Worm (Caenorhabditis elegans) whole organism, L1 larva: ENCODE data around the gene srj-25.

ENCODE experiments used
- C04F5.9 ChIP-seq: sonication (generic microtip); optimal IDR thresholded peaks from 2 replicates; lab custom pipeline; 2016; ENCODE audit warnings: missing genetic modification characterization, missing compliant biosample characterization
- C16A3.4 ChIP-seq: fragments of 150-350 bp; optimal IDR thresholded peaks from 2 replicates; lab custom pipeline; 2014; ENCODE audit warnings: missing biosample characterization, missing genetic modification characterization
- C34B4.2 ChIP-seq: sonication (generic microtip); optimal IDR thresholded peaks from 2 replicates; lab custom pipeline; 2017; ENCODE audit warnings: mild to moderate bottlenecking, missing genetic modification characterization, missing compliant biosample characterization
- F16B12.6 ChIP-seq: fragments of 150-350 bp; optimal IDR thresholded peaks from 2 replicates; lab custom pipeline; 2014; ENCODE audit warnings: missing biosample characterization, missing genetic modification characterization
- Y116A8C.19 ChIP-seq: sonication (generic microtip); optimal IDR thresholded peaks from 2 replicates; lab custom pipeline; 2016; ENCODE audit warnings: missing compliant biosample characterization, missing genetic modification characterization, borderline replicate concordance
- aha-1 ChIP-seq: fragments of 150-350 bp; optimal IDR thresholded peaks from 2 replicates; lab custom pipeline; 2014; ENCODE audit warnings: missing biosample characterization, missing genetic modification characterization
- blmp-1 ChIP-seq: fragments of 150-350 bp; optimal IDR thresholded peaks from 2 replicates; lab custom pipeline; 2014; ENCODE audit warnings: missing biosample characterization, missing genetic modification characterization
- ceh-63 ChIP-seq: fragments of 200-800 bp; sonication (Bioruptor generic); optimal IDR thresholded peaks from 2 replicates; lab custom pipeline; 2018; ENCODE audit warnings: mild to moderate bottlenecking, missing genetic modification characterization, missing compliant biosample characterization
- ceh-8 ChIP-seq: fragments of 200-800 bp; sonication (Bioruptor generic); optimal IDR thresholded peaks from 2 replicates; lab custom pipeline; 2018; ENCODE audit warnings: mild to moderate bottlenecking, missing genetic modification characterization, moderate library complexity, missing compliant biosample characterization
- ceh-82 ChIP-seq, 3 experiments: fragments of 150-350 bp in 1 of 3; sonication (generic microtip) in 2 of 3; optimal IDR thresholded peaks; 2 replicates each; lab custom pipeline; 2014 to 2017; ENCODE audit warnings: missing biosample characterization in 3 of 3, missing genetic modification characterization in 3 of 3
- ceh-88 ChIP-seq: fragments of 200-800 bp; sonication (Bioruptor generic); IDR thresholded peaks from 2 replicates; pipeline ENCODE4 v1.3.6; 2022; ENCODE audit warnings: missing genetic modification characterization, missing compliant biosample characterization
- ceh-90 ChIP-seq: sonication (generic microtip); optimal IDR thresholded peaks from 2 replicates; lab custom pipeline; 2016; ENCODE audit warnings: missing genetic modification characterization, missing compliant biosample characterization
- ces-1 ChIP-seq: fragments of 150-350 bp; optimal IDR thresholded peaks from 2 replicates; lab custom pipeline; 2014; ENCODE audit warnings: missing biosample characterization, missing genetic modification reagents, missing genetic modification characterization
- dpl-1 ChIP-seq, 3 experiments: fragments of 150-350 bp in 2 of 3; sonication (generic microtip) in 1 of 3; optimal IDR thresholded peaks; 2 replicates each; lab custom pipeline; 2014 to 2017; ENCODE audit warnings: missing biosample characterization in 3 of 3, missing genetic modification characterization in 3 of 3, missing genetic modification reagents in 3 of 3
- efl-1 ChIP-seq, 4 experiments: fragments of 150-350 bp; optimal IDR thresholded peaks in 3 of 4; peaks in 1 of 4; 1 replicate in 1 of 4; 2 replicates in 3 of 4; lab custom pipeline; 2014; ENCODE audit warnings: missing biosample characterization in 2 of 4, missing genetic modification characterization in 2 of 4, missing genetic modification reagents in 2 of 4
- efl-3 ChIP-seq: fragments of 200-800 bp; sonication (Bioruptor generic); optimal IDR thresholded peaks from 2 replicates; lab custom pipeline; 2018; ENCODE audit warnings: mild to moderate bottlenecking, missing genetic modification characterization, missing compliant biosample characterization
- egl-27 ChIP-seq, 2 experiments: fragments of 150-350 bp in 1 of 2; sonication (generic microtip); optimal IDR thresholded peaks; 3 replicates each; lab custom pipeline; 2017 to 2018; ENCODE audit warnings: missing biosample characterization in 2 of 2, missing genetic modification characterization in 2 of 2, missing genetic modification reagents in 2 of 2
- elt-2 ChIP-seq: sonication (generic microtip); optimal IDR thresholded peaks from 2 replicates; lab custom pipeline; 2016; ENCODE audit warnings: missing genetic modification characterization, mild to moderate bottlenecking, inconsistent platforms, missing compliant biosample characterization, missing genetic modification reagents
- fkh-4 ChIP-seq: sonication (generic microtip); optimal IDR thresholded peaks from 2 replicates; lab custom pipeline; 2016; ENCODE audit warnings: missing compliant biosample characterization, missing genetic modification characterization, borderline replicate concordance
- fkh-8 ChIP-seq: sonication (generic microtip); optimal IDR thresholded peaks from 2 replicates; lab custom pipeline; 2016; ENCODE audit warnings: mild to moderate bottlenecking, missing genetic modification characterization, missing compliant biosample characterization
- grh-1 ChIP-seq: fragments of 200-800 bp; sonication (Bioruptor generic); IDR thresholded peaks from 2 replicates; pipeline ENCODE4 v1.3.6; 2022; ENCODE audit warnings: missing genetic modification reagents, missing genetic modification characterization, missing compliant biosample characterization
- hlh-4 ChIP-seq: sonication (generic microtip); optimal IDR thresholded peaks from 2 replicates; lab custom pipeline; 2016; ENCODE audit warnings: mild to moderate bottlenecking, missing genetic modification characterization, missing compliant biosample characterization
- irx-1 ChIP-seq: sonication (generic microtip); optimal IDR thresholded peaks from 2 replicates; lab custom pipeline; 2016; ENCODE audit warnings: missing genetic modification characterization, missing compliant biosample characterization
- isw-1 ChIP-seq: fragments of 200-800 bp; sonication (Bioruptor generic); IDR thresholded peaks from 2 replicates; pipeline ENCODE4 v1.3.6; 2022; ENCODE audit warnings: missing genetic modification characterization, missing compliant biosample characterization
- lin-13 ChIP-seq: fragments of 150-350 bp; optimal IDR thresholded peaks from 2 replicates; lab custom pipeline; 2014; ENCODE audit warnings: missing biosample characterization, missing genetic modification reagents, missing genetic modification characterization
- lin-15B ChIP-seq: fragments of 150-350 bp; sonication (generic microtip); optimal IDR thresholded peaks from 3 replicates; lab custom pipeline; 2014; ENCODE audit warnings: missing biosample characterization, missing genetic modification characterization
- lin-39 ChIP-seq: fragments of 150-350 bp; optimal IDR thresholded peaks from 2 replicates; lab custom pipeline; 2014; ENCODE audit warnings: missing biosample characterization, missing genetic modification reagents, missing genetic modification characterization
- lir-3 ChIP-seq: sonication (generic microtip); optimal IDR thresholded peaks from 2 replicates; lab custom pipeline; 2016; ENCODE audit warnings: mild to moderate bottlenecking, missing genetic modification characterization, moderate library complexity, missing compliant biosample characterization; ENCODE audit not compliant: poor library complexity
- mab-9 ChIP-seq: fragments of 200-800 bp; sonication (Bioruptor generic); IDR thresholded peaks from 2 replicates; pipeline ENCODE4 v1.3.6; 2022; ENCODE audit warnings: missing genetic modification reagents, missing genetic modification characterization, missing compliant biosample characterization
- mep-1 ChIP-seq: fragments of 150-350 bp; optimal IDR thresholded peaks from 2 replicates; lab custom pipeline; 2014; ENCODE audit warnings: missing biosample characterization, missing genetic modification characterization
- nhr-12 ChIP-seq: sonication (generic microtip); optimal IDR thresholded peaks from 2 replicates; lab custom pipeline; 2017; ENCODE audit warnings: missing biosample characterization, missing genetic modification characterization
- nhr-19 ChIP-seq: fragments of 200-800 bp; sonication (Bioruptor generic); conservative IDR thresholded peaks from 2 replicates; pipeline ENCODE4 v1.3.6; 2022; ENCODE audit warnings: missing genetic modification characterization, missing compliant biosample characterization
- nhr-20 ChIP-seq: sonication (generic microtip); optimal IDR thresholded peaks from 2 replicates; lab custom pipeline; 2016; ENCODE audit warnings: mild to moderate bottlenecking, missing genetic modification characterization, missing compliant biosample characterization
- nhr-237 ChIP-seq: fragments of 150-350 bp; optimal IDR thresholded peaks from 2 replicates; lab custom pipeline; 2014; ENCODE audit warnings: missing biosample characterization, missing genetic modification characterization
- nhr-28 ChIP-seq: fragments of 150-350 bp; optimal IDR thresholded peaks from 2 replicates; lab custom pipeline; 2014; ENCODE audit warnings: missing biosample characterization, missing genetic modification characterization
- nhr-47 ChIP-seq: sonication (generic microtip); optimal IDR thresholded peaks from 2 replicates; lab custom pipeline; 2016; ENCODE audit warnings: mild to moderate bottlenecking, missing genetic modification characterization, moderate library complexity, missing compliant biosample characterization
- nhr-84 ChIP-seq: sonication (generic microtip); optimal IDR thresholded peaks from 2 replicates; lab custom pipeline; 2017; ENCODE audit warnings: missing biosample characterization, missing genetic modification characterization
- nhr-85 ChIP-seq: sonication (generic microtip); peaks from one replicate; lab custom pipeline; 2016; ENCODE audit warnings: missing genetic modification characterization, inconsistent platforms, missing compliant biosample characterization
- nhr-90 ChIP-seq: sonication (generic microtip); optimal IDR thresholded peaks from 2 replicates; lab custom pipeline; 2016; ENCODE audit warnings: mild to moderate bottlenecking, missing genetic modification characterization, missing compliant biosample characterization; ENCODE audit not compliant: poor library complexity
- pqm-1 ChIP-seq: sonication (generic microtip); optimal IDR thresholded peaks from 3 replicates; lab custom pipeline; 2017; ENCODE audit warnings: missing biosample characterization, missing genetic modification characterization
- rnt-1 ChIP-seq: sonication (generic microtip); optimal IDR thresholded peaks from 2 replicates; lab custom pipeline; 2016; ENCODE audit warnings: mild to moderate bottlenecking, missing genetic modification characterization, moderate library complexity, missing compliant biosample characterization
- skn-1 ChIP-seq: fragments of 150-350 bp; optimal IDR thresholded peaks from 2 replicates; lab custom pipeline; 2014; ENCODE audit warnings: missing biosample characterization, missing genetic modification characterization
- snpc-4 ChIP-seq: fragments of 150-350 bp; optimal IDR thresholded peaks from 2 replicates; lab custom pipeline; 2014; ENCODE audit warnings: missing biosample characterization, missing genetic modification characterization
- snu-23 ChIP-seq: sonication (generic microtip); optimal IDR thresholded peaks from 2 replicates; lab custom pipeline; 2016; ENCODE audit warnings: missing genetic modification characterization, missing compliant biosample characterization
- sptf-1 ChIP-seq: fragments of 150-350 bp; optimal IDR thresholded peaks from 2 replicates; lab custom pipeline; 2014; ENCODE audit warnings: missing biosample characterization, missing genetic modification characterization
- tbx-2 ChIP-seq: sonication (generic microtip); optimal IDR thresholded peaks from 2 replicates; lab custom pipeline; 2016; ENCODE audit warnings: missing genetic modification characterization, missing compliant biosample characterization
- tlp-1 ChIP-seq: fragments of 150-350 bp; optimal IDR thresholded peaks from 2 replicates; lab custom pipeline; 2014; ENCODE audit warnings: missing biosample characterization, missing genetic modification characterization
- unc-30 ChIP-seq: sonication (generic microtip); optimal IDR thresholded peaks from 2 replicates; lab custom pipeline; 2017; ENCODE audit warnings: missing biosample characterization, missing genetic modification characterization
- unc-86 ChIP-seq: sonication (generic microtip); optimal IDR thresholded peaks from 2 replicates; lab custom pipeline; 2016; ENCODE audit warnings: missing genetic modification characterization, missing compliant biosample characterization
- unc-98 ChIP-seq: fragments of 200-800 bp; sonication (Bioruptor generic); IDR thresholded peaks from 2 replicates; pipeline ENCODE4 v1.3.6; 2022; ENCODE audit warnings: missing genetic modification characterization, missing compliant biosample characterization
- vab-15 ChIP-seq: sonication (generic microtip); optimal IDR thresholded peaks from 2 replicates; lab custom pipeline; 2017; ENCODE audit warnings: missing genotype, mild to moderate bottlenecking, missing genetic modification characterization, missing compliant biosample characterization
- zip-4 ChIP-seq: fragments of 200-800 bp; sonication (Bioruptor generic); optimal IDR thresholded peaks from 2 replicates; lab custom pipeline; 2018; ENCODE audit warnings: mild to moderate bottlenecking, missing genetic modification characterization, moderate library complexity, missing compliant biosample characterization
- ztf-4 ChIP-seq: fragments of 150-350 bp; optimal IDR thresholded peaks from 2 replicates; lab custom pipeline; 2014; ENCODE audit warnings: missing biosample characterization, missing genetic modification characterization

The srj-25 gene

DNA sequence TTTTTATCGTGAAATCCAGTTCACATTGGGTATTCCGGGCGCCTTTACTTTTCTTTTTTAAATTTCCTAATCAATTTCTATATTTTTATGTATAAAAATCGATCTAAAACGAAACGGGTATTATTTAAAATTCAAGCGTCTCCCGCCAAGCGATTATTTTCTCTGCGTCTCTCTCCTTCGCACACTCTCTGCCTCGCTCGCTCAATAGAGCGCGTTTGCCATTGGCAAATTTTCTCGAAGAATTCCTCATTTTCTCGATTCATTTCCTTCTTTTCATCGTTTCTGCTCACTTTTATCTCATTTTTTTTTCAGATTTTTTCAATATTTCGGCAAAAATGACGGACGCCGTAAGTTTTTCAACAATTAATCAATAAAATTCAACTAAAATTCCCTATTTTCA, 37.2 kb upstream of the srj-25 start, which contains the start of gene sti-1:
TSS of gene sti-1 (plus strand) at position 263 of the 400 bp plus-strand sequence.
- TF ChIP-seq ceh-88 (GFP tag; lab: Robert Waterston, UW) (peak; percentile 53; the same call in 1 of the 2 replicates), nhr-28 (tag; lab: Kevin White, UChicago) (peak; percentile 39), ztf-4 (tag; lab: Kevin White, UChicago) (no peak), nhr-84 (tag; lab: Kevin White, UChicago) (no peak), irx-1 (tag; lab: Kevin White, UChicago) (peak; percentile 81), lin-13 (GFP tag; lab: Kevin White, UChicago) (peak; percentile 79), dpl-1 (GFP tag; optimal IDR thresholded peaks at IDR 0.05; lab: Kevin White, UChicago) (peak; percentile 96 to 97 (median 97)), ceh-90 (tag; lab: Kevin White, UChicago) (no peak), fkh-4 (no peak), mab-9 (GFP tag; lab: Robert Waterston, UW) (peak; percentile 79), efl-1 (optimal IDR thresholded peaks at IDR 0.05; lab: Kevin White, UChicago) (peak; percentile 99 to 100), efl-1 (GFP tag; optimal IDR thresholded peaks at IDR 0.05 in 1 of 2; lab: Kevin White, UChicago) (peak; percentile 99 to 100), C04F5.9 (tag; lab: Kevin White, UChicago) (peak; percentile 41), ceh-63 (GFP tag; lab: Kevin White, UChicago) (no peak), nhr-47 (tag; lab: Kevin White, UChicago) (peak; percentile 93), lin-15B (tag; lab: Kevin White, UChicago) (peak; percentile 85), efl-3 (GFP tag; lab: Kevin White, UChicago) (no peak), grh-1 (GFP tag; lab: Robert Waterston, UW) (peak; percentile 77), lin-39 (tag; lab: Kevin White, UChicago) (peak; percentile 84), snpc-4 (tag; lab: Kevin White, UChicago) (peak; percentile 65), vab-15 (peak; percentile 24), tlp-1 (tag; lab: Kevin White, UChicago) (no peak), ces-1 (GFP tag; lab: Kevin White, UChicago) (no peak), nhr-20 (peak; percentile 93), tbx-2 (tag; lab: Kevin White, UChicago) (peak; percentile 91), ceh-82 (tag; optimal IDR thresholded peaks at IDR 0.05; lab: Kevin White, UChicago) (peak; percentile 85 to 92 (median 88)), hlh-4 (tag; lab: Kevin White, UChicago) (no peak), egl-27 (tag; optimal IDR thresholded peaks at IDR 0.05; lab: Kevin White, UChicago) (no peak), nhr-237 (peak; percentile 83), lir-3 (tag; lab: Kevin White, UChicago) (peak; percentile 54), F16B12.6 (tag; lab: Kevin White, UChicago) (peak; percentile 36), nhr-12 (no peak), zip-4 (peak; percentile 56), nhr-19 (GFP tag; lab: Robert Waterston, UW) (peak; percentile 92), unc-86 (tag; lab: Kevin White, UChicago) (peak; percentile 87), nhr-85 (peak; percentile 93), C16A3.4 (tag; lab: Kevin White, UChicago) (peak; percentile 83), aha-1 (no peak), Y116A8C.19 (no peak), rnt-1 (peak; percentile 91), fkh-8 (tag; lab: Kevin White, UChicago) (peak; percentile 83), C34B4.2 (no peak), mep-1 (tag; lab: Kevin White, UChicago) (peak; percentile 95), sptf-1 (tag; lab: Kevin White, UChicago) (no peak), nhr-90 (tag; lab: Kevin White, UChicago) (peak; percentile 89), pqm-1 (tag; lab: Kevin White, UChicago) (no peak), unc-98 (GFP tag; lab: Robert Waterston, UW) (peak; percentile 35; the same call in 1 of the 2 replicates), isw-1 (peak; percentile 87), blmp-1 (tag; lab: Kevin White, UChicago) (peak; percentile 74), unc-30 (tag; lab: Kevin White, UChicago) (no peak), elt-2 (tag; lab: Kevin White, UChicago) (peak; percentile 49), snu-23 (GFP tag; lab: Kevin White, UChicago) (peak; percentile 97), ceh-8 (peak; percentile 68), skn-1 (tag; lab: Kevin White, UChicago) (peak; percentile 74)
